Worm (Caenorhabditis elegans) whole organism, late embryonic: ENCODE data around the gene B0507.1.

Experiments used
- C08G9.2 ChIP-seq: sonication (generic microtip); optimal IDR thresholded peaks from 2 replicates; lab custom pipeline; 2016; ENCODE audit warnings: mild to moderate bottlenecking, missing genetic modification characterization, moderate library complexity, missing compliant biosample characterization
- K02D7.2 ChIP-seq: sonication (generic microtip); optimal IDR thresholded peaks from 2 replicates; lab custom pipeline; 2017; ENCODE audit warnings: mild to moderate bottlenecking, missing genetic modification characterization, missing compliant biosample characterization
- ceh-14 ChIP-seq: sonication (generic microtip); optimal IDR thresholded peaks from 2 replicates; lab custom pipeline; 2016; ENCODE audit warnings: missing genotype, missing genetic modification characterization, missing compliant biosample characterization
- ceh-18 ChIP-seq: sonication (generic microtip); optimal IDR thresholded peaks from 2 replicates; lab custom pipeline; 2016; ENCODE audit warnings: missing genetic modification characterization, missing compliant biosample characterization
- ceh-19 ChIP-seq: fragments of 200-800 bp; sonication (Bioruptor generic); optimal IDR thresholded peaks from 2 replicates; lab custom pipeline; 2018; ENCODE audit warnings: mild to moderate bottlenecking, missing genetic modification characterization, missing compliant biosample characterization
- ceh-2 ChIP-seq: sonication (generic microtip); optimal IDR thresholded peaks from 2 replicates; lab custom pipeline; 2016; ENCODE audit warnings: missing genotype, missing genetic modification characterization, missing compliant biosample characterization
- ceh-24 ChIP-seq: sonication (generic microtip); optimal IDR thresholded peaks from 2 replicates; lab custom pipeline; 2016; ENCODE audit warnings: mild to moderate bottlenecking, missing genetic modification characterization, missing compliant biosample characterization
- ceh-31 ChIP-seq: sonication (generic microtip); optimal IDR thresholded peaks from 2 replicates; lab custom pipeline; 2016; ENCODE audit warnings: missing genetic modification characterization, missing compliant biosample characterization
- ceh-34 ChIP-seq: sonication (generic microtip); optimal IDR thresholded peaks from 2 replicates; lab custom pipeline; 2016; ENCODE audit warnings: mild to moderate bottlenecking, missing genetic modification characterization, missing compliant biosample characterization
- ceh-45 ChIP-seq: fragments of 200-800 bp; sonication (Bioruptor generic); IDR thresholded peaks from 2 replicates; pipeline ENCODE4 v1.3.6; 2022; ENCODE audit warnings: missing genetic modification reagents, missing genetic modification characterization, missing compliant biosample characterization
- ceh-48 ChIP-seq: sonication (generic microtip); optimal IDR thresholded peaks from 2 replicates; lab custom pipeline; 2016; ENCODE audit warnings: missing genetic modification characterization, inconsistent platforms, missing compliant biosample characterization
- ceh-9 ChIP-seq: sonication (generic microtip); optimal IDR thresholded peaks from 2 replicates; lab custom pipeline; 2016; ENCODE audit warnings: mild to moderate bottlenecking, missing genetic modification characterization, inconsistent platforms, missing compliant biosample characterization
- che-1 ChIP-seq: sonication (generic microtip); optimal IDR thresholded peaks from 2 replicates; lab custom pipeline; 2016; ENCODE audit warnings: mild to moderate bottlenecking, missing genetic modification characterization, missing compliant biosample characterization
- dmd-4 ChIP-seq: sonication (generic microtip); optimal IDR thresholded peaks from 2 replicates; lab custom pipeline; 2016; ENCODE audit warnings: borderline replicate concordance, missing genetic modification characterization, missing compliant biosample characterization
- dve-1 ChIP-seq: sonication (generic microtip); optimal IDR thresholded peaks from 2 replicates; lab custom pipeline; 2017; ENCODE audit warnings: antibody characterized with exemption, mild to moderate bottlenecking, missing genetic modification characterization, missing compliant biosample characterization
- elt-2 ChIP-seq: sonication (generic microtip); optimal IDR thresholded peaks from 2 replicates; lab custom pipeline; 2016; ENCODE audit warnings: missing genetic modification reagents, missing genetic modification characterization, missing compliant biosample characterization
- elt-4 ChIP-seq: sonication (generic microtip); optimal IDR thresholded peaks from 2 replicates; lab custom pipeline; 2016; ENCODE audit warnings: missing genetic modification characterization, missing compliant biosample characterization
- ets-4 ChIP-seq: sonication (generic microtip); optimal IDR thresholded peaks from 2 replicates; lab custom pipeline; 2016; ENCODE audit warnings: missing genetic modification characterization, missing compliant biosample characterization
- fkh-6 ChIP-seq: sonication (generic microtip); optimal IDR thresholded peaks from 2 replicates; lab custom pipeline; 2016; ENCODE audit warnings: missing genetic modification characterization, missing compliant biosample characterization
- gmeb-2 ChIP-seq: sonication (generic microtip); optimal IDR thresholded peaks from 2 replicates; lab custom pipeline; 2016; ENCODE audit warnings: missing genetic modification characterization, inconsistent platforms, missing compliant biosample characterization
- hlh-13 ChIP-seq: fragments of 200-800 bp; sonication (Bioruptor generic); optimal IDR thresholded peaks from 2 replicates; lab custom pipeline; 2018; ENCODE audit warnings: mild to moderate bottlenecking, missing genetic modification characterization, missing compliant biosample characterization
- hlh-15 ChIP-seq: sonication (generic microtip); optimal IDR thresholded peaks from 2 replicates; lab custom pipeline; 2016; ENCODE audit warnings: missing genetic modification characterization, missing compliant biosample characterization
- hlh-30 ChIP-seq: sonication (generic microtip); optimal IDR thresholded peaks from 2 replicates; lab custom pipeline; 2017; ENCODE audit warnings: antibody characterized with exemption, missing genetic modification characterization, missing compliant biosample characterization; ENCODE audit not compliant: insufficient read depth
- hlh-6 ChIP-seq: sonication (generic microtip); optimal IDR thresholded peaks from 2 replicates; lab custom pipeline; 2016; ENCODE audit warnings: missing genotype, missing genetic modification characterization, missing compliant biosample characterization
- hlh-8 ChIP-seq: sonication (generic microtip); optimal IDR thresholded peaks from 2 replicates; lab custom pipeline; 2016; ENCODE audit warnings: missing genotype, missing genetic modification characterization, missing compliant biosample characterization
- lim-6 ChIP-seq: sonication (generic microtip); optimal IDR thresholded peaks from 2 replicates; lab custom pipeline; 2016; ENCODE audit warnings: missing genetic modification characterization, missing compliant biosample characterization
- lin-11 ChIP-seq: fragments of 200-800 bp; sonication (Bioruptor generic); optimal IDR thresholded peaks from 2 replicates; lab custom pipeline; 2018; ENCODE audit warnings: mild to moderate bottlenecking, missing genetic modification characterization, missing compliant biosample characterization
- mec-3 ChIP-seq: sonication (generic microtip); optimal IDR thresholded peaks from 2 replicates; lab custom pipeline; 2016; ENCODE audit warnings: borderline replicate concordance, missing genetic modification characterization, missing compliant biosample characterization
- nfya-1 ChIP-seq: sonication (generic microtip); optimal IDR thresholded peaks from 2 replicates; lab custom pipeline; 2017; ENCODE audit warnings: missing genetic modification characterization, mild to moderate bottlenecking, missing compliant biosample characterization, antibody characterized with exemption, moderate library complexity
- pag-3 ChIP-seq: sonication (generic microtip); optimal IDR thresholded peaks from 2 replicates; lab custom pipeline; 2016; ENCODE audit warnings: missing compliant biosample characterization, missing genetic modification characterization, borderline replicate concordance
- pat-9 ChIP-seq: fragments of 200-800 bp; sonication (Bioruptor generic); optimal IDR thresholded peaks from 2 replicates; lab custom pipeline; 2018; ENCODE audit warnings: mild to moderate bottlenecking, missing genetic modification characterization, moderate library complexity, missing compliant biosample characterization
- pha-2 ChIP-seq: sonication (generic microtip); optimal IDR thresholded peaks from 2 replicates; lab custom pipeline; 2017; ENCODE audit warnings: mild to moderate bottlenecking, missing genetic modification characterization, missing compliant biosample characterization
- ref-2 ChIP-seq: sonication (generic microtip); optimal IDR thresholded peaks from 2 replicates; lab custom pipeline; 2016; ENCODE audit warnings: missing genetic modification characterization, missing compliant biosample characterization
- rnt-1 ChIP-seq: sonication (generic microtip); optimal IDR thresholded peaks from 2 replicates; lab custom pipeline; 2016; ENCODE audit warnings: missing genetic modification characterization, missing compliant biosample characterization
- sox-2 ChIP-seq: fragments of 200-800 bp; sonication (Bioruptor generic); IDR thresholded peaks from 2 replicates; pipeline ENCODE4 v1.3.6; 2022; ENCODE audit warnings: missing genetic modification reagents, missing genetic modification characterization, missing compliant biosample characterization
- tbx-2 ChIP-seq: sonication (generic microtip); optimal IDR thresholded peaks from 2 replicates; lab custom pipeline; 2016; ENCODE audit warnings: missing genetic modification characterization, missing compliant biosample characterization
- ttx-3 ChIP-seq: sonication (generic microtip); optimal IDR thresholded peaks from 2 replicates; lab custom pipeline; 2016; ENCODE audit warnings: missing genetic modification reagents, missing genetic modification characterization, missing compliant biosample characterization
- zip-5 ChIP-seq: sonication (generic microtip); optimal IDR thresholded peaks from 2 replicates; lab custom pipeline; 2016; ENCODE audit warnings: missing genetic modification characterization, missing compliant biosample characterization

Gene B0507.1

DNA sequence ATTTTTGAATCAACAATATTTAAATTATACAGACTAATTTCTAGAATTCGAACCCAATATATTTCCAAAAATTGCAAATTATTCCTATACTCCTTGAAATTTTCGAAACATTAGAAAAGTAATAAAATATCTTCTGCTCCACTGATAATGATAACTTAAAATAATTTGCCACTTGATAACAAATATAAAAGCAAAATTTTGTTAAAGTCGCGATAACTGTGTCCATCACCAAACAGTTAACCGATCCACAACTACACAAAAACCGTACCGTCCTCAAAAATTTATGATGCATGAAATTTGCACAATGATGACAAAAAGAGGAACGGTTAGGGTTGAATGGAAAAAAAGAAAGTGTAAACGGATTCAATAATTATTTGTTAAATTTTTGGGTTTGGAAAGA lies 22.1 kb downstream of the B0507.1 start:
- TF ChIP-seq ref-2 (tag; lab: Kevin White, UChicago) = no peak
- TF ChIP-seq ceh-9 = no peak
- no peak for TF ChIP-seq hlh-6 (tag; lab: Kevin White, UChicago)
- TF ChIP-seq dve-1 (tag; lab: Kevin White, UChicago) = no peak
- no peak for TF ChIP-seq hlh-8
- no peak for TF ChIP-seq pha-2 (tag; lab: Kevin White, UChicago)
- no peak for TF ChIP-seq lin-11 (tag; lab: Kevin White, UChicago)
- no peak for TF ChIP-seq pag-3 (tag; lab: Kevin White, UChicago)
- TF ChIP-seq tbx-2 = no peak
- no peak for TF ChIP-seq che-1 (tag; lab: Kevin White, UChicago)

DNA sequence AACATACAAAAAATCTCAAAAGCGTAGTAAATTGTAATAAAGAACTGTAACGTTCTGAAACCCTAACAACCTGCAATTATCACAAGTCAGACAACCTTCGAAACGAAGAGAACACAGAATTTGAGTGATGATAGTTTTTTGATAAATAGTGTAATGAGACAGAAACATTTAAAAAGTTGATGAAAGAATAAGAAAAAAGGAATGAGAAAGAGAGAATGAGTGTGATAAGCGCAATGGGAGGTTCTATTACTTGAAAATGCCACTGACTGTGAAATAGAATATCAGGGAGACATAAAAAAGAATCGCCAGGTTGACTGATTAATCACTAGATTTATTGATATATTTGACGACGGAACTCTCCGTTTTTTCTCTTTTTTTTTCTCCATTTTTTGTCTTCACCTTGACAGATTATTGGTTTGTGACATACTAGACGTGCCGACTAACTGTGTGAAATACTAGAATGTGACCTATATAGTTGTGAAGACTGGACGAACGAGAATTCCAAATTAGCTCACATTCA lies 23.0 kb downstream of the B0507.1 start:
- TF ChIP-seq hlh-30 (no peak), zip-5 (tag; lab: Kevin White, UChicago) (no peak), ceh-48 (tag; lab: Kevin White, UChicago) (no peak), ref-2 (tag; lab: Kevin White, UChicago) (no peak), pat-9 (tag; lab: Kevin White, UChicago) (no peak), fkh-6 (no peak), gmeb-2 (tag; lab: Kevin White, UChicago) (no peak), hlh-13 (no peak), hlh-6 (tag; lab: Kevin White, UChicago) (no peak), tbx-2 (no peak), ceh-34 (tag; lab: Kevin White, UChicago) (no peak), ceh-2 (tag; lab: Kevin White, UChicago) (no peak), nfya-1 (tag; lab: Kevin White, UChicago) (no peak)

DNA sequence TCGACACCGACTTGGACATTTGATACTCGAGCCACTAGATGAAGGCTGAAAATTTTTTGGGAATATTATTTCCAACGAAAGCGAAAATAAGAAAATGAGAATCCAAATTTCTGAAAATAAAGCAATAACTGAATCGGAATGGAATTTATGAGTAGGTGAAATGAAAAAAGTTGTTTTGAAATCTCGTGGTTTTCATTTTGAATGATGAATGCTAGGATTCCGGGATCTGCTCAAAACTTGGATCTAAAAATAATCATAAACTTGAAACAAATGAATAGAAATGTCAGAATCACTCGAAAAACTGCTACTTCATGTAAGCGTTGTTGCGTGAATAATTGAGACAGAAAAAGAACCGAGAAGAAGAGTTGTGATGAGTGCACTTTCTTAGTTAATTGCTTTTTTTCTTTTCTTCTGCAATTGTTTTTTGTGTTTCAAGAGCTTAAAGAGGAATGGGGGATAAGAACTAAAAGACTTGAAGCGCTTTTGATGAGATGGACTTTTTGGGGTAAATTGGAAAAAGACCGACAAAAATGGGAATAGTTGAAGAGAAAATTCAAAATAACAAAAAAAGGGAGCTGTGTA lies 24.7 kb downstream of the B0507.1 start, which contains the start of gene magu-2:
TSS of gene magu-2 (minus strand) at position 51 of the 582 bp plus-strand sequence.
- no peak for TF ChIP-seq hlh-15 (tag; lab: Kevin White, UChicago)
- no peak for TF ChIP-seq K02D7.2
- TF ChIP-seq gmeb-2 (tag; lab: Kevin White, UChicago) = no peak
- no peak for TF ChIP-seq dve-1 (tag; lab: Kevin White, UChicago)
- TF ChIP-seq ets-4 = no peak
- no peak for TF ChIP-seq ceh-19 (GFP tag; lab: Kevin White, UChicago)
- no peak for TF ChIP-seq mec-3 (tag; lab: Kevin White, UChicago)
- no peak for TF ChIP-seq dmd-4 (tag; lab: Kevin White, UChicago)
- TF ChIP-seq ceh-14 (tag; lab: Kevin White, UChicago) = no peak
- TF ChIP-seq lim-6 (tag; lab: Kevin White, UChicago) = no peak
- no peak for TF ChIP-seq che-1 (tag; lab: Kevin White, UChicago)
- no peak for TF ChIP-seq ceh-34 (tag; lab: Kevin White, UChicago)

DNA sequence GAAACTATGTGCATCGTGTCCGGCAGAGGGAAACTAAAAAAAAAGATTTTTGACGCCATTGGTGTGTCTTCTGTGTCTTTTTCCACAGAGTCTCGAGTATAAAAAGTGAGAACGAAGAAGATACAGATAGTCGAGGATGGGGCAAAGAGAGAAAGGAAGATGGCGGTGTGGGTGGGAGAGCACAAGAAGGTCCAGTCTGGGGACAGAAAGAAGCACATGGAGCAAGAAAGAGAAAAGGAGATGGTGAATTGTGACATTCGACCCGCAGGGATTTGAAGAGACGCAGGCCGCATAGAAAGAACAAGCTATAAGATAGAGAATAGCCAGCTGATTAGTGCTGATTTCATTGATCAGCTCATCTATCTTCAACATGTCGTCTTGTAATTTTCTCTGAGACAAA lies 25.9 kb downstream of the B0507.1 start:
- TF ChIP-seq elt-4 (tag; lab: Kevin White, UChicago) (no peak), sox-2 (GFP tag; lab: Robert Waterston, UW) (no peak), rnt-1 (tag; lab: Kevin White, UChicago) (peak; percentile 68), C08G9.2 (tag; lab: Kevin White, UChicago) (no peak), dve-1 (tag; lab: Kevin White, UChicago) (no peak), ttx-3 (tag; lab: Kevin White, UChicago) (no peak), mec-3 (tag; lab: Kevin White, UChicago) (no peak), ceh-24 (tag; lab: Kevin White, UChicago) (no peak), nfya-1 (tag; lab: Kevin White, UChicago) (peak; percentile 17), ceh-18 (tag; lab: Kevin White, UChicago) (peak; percentile 91), ceh-14 (tag; lab: Kevin White, UChicago) (no peak), ceh-45 (no peak), tbx-2 (peak; percentile 15), ceh-19 (GFP tag; lab: Kevin White, UChicago) (no peak), ceh-31 (tag; lab: Kevin White, UChicago) (peak; percentile 22), fkh-6 (no peak), elt-2 (no peak)
- TF ChIP-seq, all 69 proteins: peak for 5
